Worm (Caenorhabditis elegans) whole organism, early embryonic: ENCODE measurements around the gene dpy-3.

ENCODE experiments used
- ama-1 ChIP-seq: fragments of 150-350 bp; optimal IDR thresholded peaks from 2 replicates; lab custom pipeline; 2014
- pes-1 ChIP-seq: fragments of 200-800 bp; sonication (Bioruptor generic); IDR thresholded peaks from 2 replicates; pipeline ENCODE4 v1.3.6; 2022; ENCODE audit warnings: missing genetic modification reagents, missing genetic modification characterization, missing compliant biosample characterization

- TF ChIP-seq pes-1 = no peak
- no peak for TF ChIP-seq ama-1
Observed at ce11 chrX:2120961-2121360, 24.5 kb downstream of the dpy-3 start, which contains the start of gene gpa-5.
